Fruit fly (Drosophila melanogaster) whole organism, wandering third instar larva: ENCODE measurements around the gene CG33290.

Experiments used
- CG9705 ChIP-seq: fragments of 200-800 bp; sonication (Bioruptor generic); optimal IDR thresholded peaks from 2 replicates; lab custom pipeline; 2018; ENCODE audit warnings: missing biosample characterization, mild to moderate bottlenecking, missing genetic modification characterization
- CrebA ChIP-seq: fragments of 200-800 bp; sonication (Bioruptor generic); optimal IDR thresholded peaks from 2 replicates; lab custom pipeline; 2016; ENCODE audit warnings: missing biosample characterization, mild to moderate bottlenecking, missing genetic modification characterization, borderline replicate concordance
- Dif ChIP-seq: fragments of 200-275, 200-300 bp; sonication (Bioruptor generic); optimal IDR thresholded peaks from 2 replicates; lab custom pipeline; 2018; ENCODE audit warnings: missing biosample characterization, missing genetic modification characterization; ENCODE audit not compliant: partially characterized antibody
- GATAd ChIP-seq: sonication (Bioruptor generic); optimal IDR thresholded peaks from 2 replicates; lab custom pipeline; 2016; ENCODE audit warnings: missing biosample characterization, missing genetic modification characterization
- Mio ChIP-seq: sonication (Bioruptor generic); optimal IDR thresholded peaks from 2 replicates; lab custom pipeline; 2016; ENCODE audit warnings: missing biosample characterization, missing genetic modification characterization
- Myc ChIP-seq: fragments of >200 bp; optimal IDR thresholded peaks from 2 replicates; lab custom pipeline; 2017
- Sp1 ChIP-seq: fragments of 200-800 bp; sonication (Bioruptor generic); optimal IDR thresholded peaks from 3 replicates; lab custom pipeline; 2019; ENCODE audit warnings: missing biosample characterization, mild to moderate bottlenecking, missing genetic modification characterization, moderate library complexity
- br ChIP-seq: fragments of 200-800 bp; sonication (Bioruptor generic); optimal IDR thresholded peaks from 2 replicates; lab custom pipeline; 2016; ENCODE audit warnings: missing biosample characterization, missing genetic modification characterization
- brk ChIP-seq: fragments of 200-800 bp; sonication (Bioruptor generic); optimal IDR thresholded peaks from 2 replicates; lab custom pipeline; 2016; ENCODE audit warnings: missing biosample characterization, mild to moderate bottlenecking, missing genetic modification characterization
- dl ChIP-seq, 2 experiments: fragments of 175-275, 200-275 bp in 1 of 2; fragments of 200-275 bp in 1 of 2; sonication (Bioruptor generic); optimal IDR thresholded peaks; lab custom pipeline; 2018; ENCODE audit warnings: mild to moderate bottlenecking in 2 of 2, missing biosample characterization in 2 of 2, missing genetic modification characterization in 2 of 2, moderate library complexity in 2 of 2; ENCODE audit not compliant: partially characterized antibody in 2 of 2, insufficient read depth in 1 of 2
- fru ChIP-seq: fragments of 200-800 bp; sonication (Bioruptor generic); optimal IDR thresholded peaks from 3 replicates; lab custom pipeline; 2016; ENCODE audit warnings: missing biosample characterization, mild to moderate bottlenecking, missing genetic modification characterization
- psq ChIP-seq: fragments of 200-800 bp; sonication (Bioruptor generic); optimal IDR thresholded peaks from 3 replicates; lab custom pipeline; 2017; ENCODE audit warnings: missing biosample characterization, mild to moderate bottlenecking, missing genetic modification characterization, moderate library complexity
- rgr ChIP-seq: fragments of 200-800 bp; sonication (Bioruptor generic); optimal IDR thresholded peaks from 3 replicates; lab custom pipeline; 2016; ENCODE audit warnings: missing biosample characterization, mild to moderate bottlenecking, missing genetic modification characterization

dm6 chr3L:21574296-21574745 is 32.2 kb downstream of the CG33290 start:
- TF ChIP-seq CrebA (GFP tag; lab: Kevin White, UChicago): no peak
- no peak for TF ChIP-seq psq
- TF ChIP-seq CG9705 (GFP tag; lab: Kevin White, UChicago): no peak
- TF ChIP-seq fru: no peak
- no peak for TF ChIP-seq GATAd
- TF ChIP-seq brk (GFP tag; lab: Kevin White, UChicago): no peak
- no peak for TF ChIP-seq br (GFP tag; lab: Kevin White, UChicago)
- TF ChIP-seq Dif (GFP tag; lab: Kevin White, UChicago): no peak
- TF ChIP-seq dl (GFP tag; optimal IDR thresholded peaks at IDR 0.05; lab: Kevin White, UChicago; ENCODE audit: insufficient read depth in 1 of 2, partially characterized antibody in 2 of 2): no peak
- TF ChIP-seq Myc (lab: Kevin White, UChicago): peak; percentile 59
- TF ChIP-seq Sp1 (GFP tag; lab: Kevin White, UChicago): no peak
- no peak for TF ChIP-seq Mio
- no peak for TF ChIP-seq rgr
